Worm (Caenorhabditis elegans): ENCODE measurements around the gene comt-2.

DNA sequence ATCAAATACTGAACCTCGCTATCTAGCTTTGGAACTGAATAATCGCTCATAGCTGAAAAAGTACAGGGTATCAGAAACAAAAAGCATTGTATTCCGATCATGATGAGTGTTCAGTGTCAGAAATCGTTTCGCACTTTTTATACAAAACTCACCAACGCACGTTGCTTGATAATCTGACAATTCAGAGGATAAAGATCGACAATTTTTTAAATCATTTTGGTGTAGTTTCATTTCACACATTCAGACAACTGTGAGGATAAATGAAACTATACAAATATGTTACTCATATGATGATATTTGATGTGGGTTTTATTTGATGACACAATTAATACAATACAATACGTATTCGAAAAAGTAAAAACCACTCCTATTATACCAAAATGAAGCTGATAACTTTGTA, 11.2 kb downstream of the comt-2 start, which contains the start of gene F57E7.2:
- TF ChIP-seq R02D3.7 (tag; optimal IDR thresholded peaks at IDR 0.05) (no peak), snpc-4 (tag; optimal IDR thresholded peaks at IDR 0.05) (no peak), ztf-1 (GFP tag; conservative IDR thresholded peaks at IDR 0.05) (no peak), nhr-6 (tag; optimal IDR thresholded peaks at IDR 0.05) (no peak), ama-1 (optimal IDR thresholded peaks at IDR 0.05) (no peak), nhr-25 (tag; optimal IDR thresholded peaks at IDR 0.05) (no peak), nhr-237 (tag; optimal IDR thresholded peaks at IDR 0.05) (no peak)

All from whole organism, L2 larva.